Fruit fly (Drosophila melanogaster) whole organism, pupa: ENCODE results near the gene Obp83g.

ENCODE experiments used
- CG10348 ChIP-seq: fragments of 200-800 bp; sonication (Bioruptor generic); IDR thresholded peaks from 2 replicates; pipeline ENCODE4 v1.3.6; 2022; ENCODE audit warnings: missing biosample characterization, missing genetic modification characterization
- CG12605 ChIP-seq: fragments of 200-800 bp; sonication (Bioruptor generic); IDR thresholded peaks from 2 replicates; pipeline ENCODE4 v1.3.6; 2022; ENCODE audit warnings: missing biosample characterization, missing genetic modification characterization
- CG13204 ChIP-seq: fragments of 200-800 bp; sonication (Bioruptor generic); optimal IDR thresholded peaks from 2 replicates; lab custom pipeline; 2018; ENCODE audit warnings: missing biosample characterization, mild to moderate bottlenecking, missing genetic modification characterization, moderate library complexity
- CG14655 ChIP-seq: fragments of 200-800 bp; sonication (Bioruptor generic); optimal IDR thresholded peaks from 3 replicates; lab custom pipeline; 2017; ENCODE audit warnings: mild to moderate bottlenecking, missing biosample characterization, missing genetic modification reagents, missing genetic modification characterization
- CG15710 ChIP-seq: fragments of 200-800 bp; sonication (Bioruptor generic); optimal IDR thresholded peaks from 2 replicates; lab custom pipeline; 2018; ENCODE audit warnings: missing biosample characterization, mild to moderate bottlenecking, missing genetic modification characterization, moderate library complexity
- CG17806 ChIP-seq: fragments of 200-800 bp; sonication (Bioruptor generic); optimal IDR thresholded peaks from 2 replicates; lab custom pipeline; 2018; ENCODE audit warnings: missing biosample characterization, mild to moderate bottlenecking, missing genetic modification characterization, moderate library complexity
- CG32121 ChIP-seq: fragments of 200-800 bp; sonication (Bioruptor generic); IDR thresholded peaks from 2 replicates; pipeline ENCODE4 v1.3.6; 2022; ENCODE audit warnings: missing biosample characterization, missing genetic modification characterization
- CG34367 ChIP-seq: fragments of 200-800 bp; sonication (Bioruptor generic); optimal IDR thresholded peaks from 2 replicates; lab custom pipeline; 2018; ENCODE audit warnings: missing biosample characterization, mild to moderate bottlenecking, missing genetic modification characterization
- CG4496 ChIP-seq: fragments of 200-800 bp; sonication (Bioruptor generic); IDR thresholded peaks from 3 replicates; pipeline ENCODE4 v1.3.6; 2022; ENCODE audit warnings: missing biosample characterization, missing genetic modification characterization
- CG8159 ChIP-seq: fragments of 200-800 bp; sonication (Bioruptor generic); optimal IDR thresholded peaks from 3 replicates; lab custom pipeline; 2018; ENCODE audit warnings: missing biosample characterization, mild to moderate bottlenecking, missing genetic modification characterization, moderate library complexity
- CG8301 ChIP-seq: fragments of 200-800 bp; sonication (Bioruptor generic); optimal IDR thresholded peaks from 2 replicates; lab custom pipeline; 2018; ENCODE audit warnings: missing biosample characterization, mild to moderate bottlenecking, missing genetic modification characterization
- CG9948 ChIP-seq: fragments of 200-800 bp; sonication (Bioruptor generic); optimal IDR thresholded peaks from 2 replicates; lab custom pipeline; 2018; ENCODE audit warnings: missing biosample characterization, mild to moderate bottlenecking, missing genetic modification characterization, moderate library complexity
- D1 ChIP-seq: fragments of 200-800 bp; sonication (Bioruptor generic); optimal IDR thresholded peaks from 2 replicates; lab custom pipeline; 2018; ENCODE audit warnings: missing biosample characterization, mild to moderate bottlenecking, missing genetic modification characterization, moderate library complexity
- EcR ChIP-seq: fragments of 200-800 bp; sonication (Bioruptor generic); optimal IDR thresholded peaks from 3 replicates; lab custom pipeline; 2019; ENCODE audit warnings: missing biosample characterization, missing genetic modification characterization, mild to moderate bottlenecking, moderate library complexity, missing genetic modification reagents
- Ets98B ChIP-seq: fragments of 200-800 bp; sonication (Bioruptor generic); IDR thresholded peaks from 2 replicates; pipeline ENCODE4 v1.3.6; 2022; ENCODE audit warnings: missing biosample characterization, missing genetic modification characterization
- Pif1A ChIP-seq: fragments of 200-800 bp; sonication (Bioruptor generic); optimal IDR thresholded peaks from 3 replicates; lab custom pipeline; 2016; ENCODE audit warnings: missing biosample characterization, missing genetic modification characterization
- Pif1B ChIP-seq: fragments of 200-800 bp; sonication (Bioruptor generic); optimal IDR thresholded peaks from 3 replicates; lab custom pipeline; 2016; ENCODE audit warnings: missing biosample characterization, missing genetic modification characterization
- Snoo ChIP-seq: fragments of 200-800 bp; sonication (Bioruptor generic); optimal IDR thresholded peaks from 3 replicates; lab custom pipeline; 2017; ENCODE audit warnings: missing biosample characterization, mild to moderate bottlenecking, missing genetic modification characterization, inconsistent platforms
- fd96Ca ChIP-seq: fragments of 200-800 bp; sonication (Bioruptor generic); IDR thresholded peaks from 3 replicates; pipeline ENCODE4 v1.3.6; 2022; ENCODE audit warnings: missing biosample characterization, missing genetic modification characterization
- gl ChIP-seq: fragments of 200-800 bp; sonication (Bioruptor generic); optimal IDR thresholded peaks from 2 replicates; lab custom pipeline; 2018; ENCODE audit warnings: missing biosample characterization, mild to moderate bottlenecking, missing genetic modification characterization
- rn ChIP-seq: fragments of 200-800 bp; sonication (Bioruptor generic); IDR thresholded peaks from 2 replicates; pipeline ENCODE4 v1.3.6; 2022; ENCODE audit warnings: missing biosample characterization, missing genetic modification characterization

The Obp83g gene

dm6 chr3R:6105160-6105559 is 6.9 kb downstream of the Obp83g start:
- no peak for TF ChIP-seq gl (tag; lab: Kevin White, UChicago)
- no peak for TF ChIP-seq CG17806 (tag; lab: Kevin White, UChicago)
- no peak for TF ChIP-seq D1 (tag; lab: Kevin White, UChicago)
- TF ChIP-seq CG9948 (tag; lab: Kevin White, UChicago) = no peak
- no peak for TF ChIP-seq CG34367 (tag; lab: Kevin White, UChicago)
- TF ChIP-seq Pif1A = no peak
- no peak for TF ChIP-seq CG8301 (tag; lab: Kevin White, UChicago)
- no peak for TF ChIP-seq EcR (GFP tag; lab: Kevin White, UChicago)
- TF ChIP-seq rn = no peak
- TF ChIP-seq Ets98B (GFP tag; lab: Robert Waterston, UW) = no peak

- no peak for TF ChIP-seq EcR (GFP tag; lab: Kevin White, UChicago)
- TF ChIP-seq CG4496 (GFP tag; lab: Robert Waterston, UW) = peak; percentile 20; the same call in 1 of the 3 replicates
Observed at dm6 chr3R:6102726-6103125, 9.4 kb downstream of the Obp83g start.

- TF ChIP-seq Pif1A (peak; percentile 48), CG4496 (GFP tag; lab: Robert Waterston, UW) (no peak), CG15710 (tag; lab: Kevin White, UChicago) (peak; percentile 69), CG17806 (tag; lab: Kevin White, UChicago) (peak; percentile 50), CG10348 (no peak), D1 (tag; lab: Kevin White, UChicago) (no peak), CG8159 (tag; lab: Kevin White, UChicago) (peak; percentile 79), CG13204 (GFP tag; lab: Kevin White, UChicago) (no peak), Ets98B (GFP tag; lab: Robert Waterston, UW) (no peak; the same call in 1 of the 2 replicates), CG32121 (no peak), CG8301 (tag; lab: Kevin White, UChicago) (peak; percentile 47), CG12605 (GFP tag; lab: Robert Waterston, UW) (no peak), CG14655 (GFP tag; lab: Kevin White, UChicago) (peak; percentile 66), CG9948 (tag; lab: Kevin White, UChicago) (peak; percentile 61), gl (tag; lab: Kevin White, UChicago) (no peak), rn (no peak), CG34367 (tag; lab: Kevin White, UChicago) (peak; percentile 53), EcR (GFP tag; lab: Kevin White, UChicago) (no peak), Snoo (no peak), Pif1B (GFP tag; lab: Kevin White, UChicago) (no peak), fd96Ca (GFP tag; lab: Robert Waterston, UW) (no peak)
Observed at dm6 chr3R:6102318-6102717, 9.8 kb downstream of the Obp83g start.

- no peak for TF ChIP-seq CG9948 (tag; lab: Kevin White, UChicago)
- TF ChIP-seq CG32121 = 0 out of 2 replicates have a peak, but pooled peaks have one; percentile 15
- TF ChIP-seq gl (tag; lab: Kevin White, UChicago) = no peak
- no peak for TF ChIP-seq Snoo
- 0 out of 2 replicates have a peak, but pooled peaks have one; percentile 7 for TF ChIP-seq CG12605 (GFP tag; lab: Robert Waterston, UW)
- TF ChIP-seq CG8159 (tag; lab: Kevin White, UChicago) = no peak
- peak; percentile 25 for TF ChIP-seq CG13204 (GFP tag; lab: Kevin White, UChicago)
- no peak for TF ChIP-seq fd96Ca (GFP tag; lab: Robert Waterston, UW)
- TF ChIP-seq EcR (GFP tag; lab: Kevin White, UChicago) = peak; percentile 29
Observed at dm6 chr3R:6100764-6101163, 11.3 kb downstream of the Obp83g start, which contains the start of gene Gasp. TSS of gene Gasp (minus strand) at chr3R:6100887.

dm6 chr3R:6098320-6098719 is 13.8 kb downstream of the Obp83g start:
- no peak for TF ChIP-seq CG10348
- TF ChIP-seq CG34367 (tag; lab: Kevin White, UChicago) = no peak
- TF ChIP-seq CG12605 (GFP tag; lab: Robert Waterston, UW) = no peak
- TF ChIP-seq CG4496 (GFP tag; lab: Robert Waterston, UW) = no peak
- no peak for TF ChIP-seq Pif1A
- TF ChIP-seq fd96Ca (GFP tag; lab: Robert Waterston, UW) = no peak
- TF ChIP-seq CG15710 (tag; lab: Kevin White, UChicago) = no peak
- no peak for TF ChIP-seq CG9948 (tag; lab: Kevin White, UChicago)
- TF ChIP-seq Pif1B (GFP tag; lab: Kevin White, UChicago) = no peak
- no peak for TF ChIP-seq D1 (tag; lab: Kevin White, UChicago)
- no peak for TF ChIP-seq CG8301 (tag; lab: Kevin White, UChicago)
- no peak for TF ChIP-seq rn
- TF ChIP-seq CG32121 = no peak
- no peak for TF ChIP-seq EcR (GFP tag; lab: Kevin White, UChicago)
- TF ChIP-seq CG14655 (GFP tag; lab: Kevin White, UChicago) = no peak
- TF ChIP-seq, all 21 proteins: peak for 0

- peak; percentile 45 for TF ChIP-seq EcR (GFP tag; lab: Kevin White, UChicago)
- TF ChIP-seq Pif1B (GFP tag; lab: Kevin White, UChicago) = no peak
- TF ChIP-seq fd96Ca (GFP tag; lab: Robert Waterston, UW) = no peak
Observed at dm6 chr3R:6097042-6097441, 15.1 kb downstream of the Obp83g start.

- no peak for TF ChIP-seq CG15710 (tag; lab: Kevin White, UChicago)
- TF ChIP-seq CG8301 (tag; lab: Kevin White, UChicago) = no peak
- TF ChIP-seq EcR (GFP tag; lab: Kevin White, UChicago) = no peak
- no peak for TF ChIP-seq CG4496 (GFP tag; lab: Robert Waterston, UW)
- no peak for TF ChIP-seq Snoo
- no peak for TF ChIP-seq Pif1B (GFP tag; lab: Kevin White, UChicago)
- TF ChIP-seq CG34367 (tag; lab: Kevin White, UChicago) = no peak
Observed at dm6 chr3R:6082132-6082531, 30.0 kb downstream of the Obp83g start.
